Fruit fly (Drosophila melanogaster) whole organism, embryonic: ENCODE data around the gene CG6136.

Source experiments
- ATbp ChIP-seq: fragments of 200-800 bp; sonication (Bioruptor generic); optimal IDR thresholded peaks from 2 replicates; lab custom pipeline; 2017; ENCODE audit warnings: missing biosample characterization, mild to moderate bottlenecking, missing genetic modification characterization, missing genetic modification reagents
- Atf3 ChIP-seq: fragments of 200-800 bp; sonication (Bioruptor generic); optimal IDR thresholded peaks from 3 replicates; lab custom pipeline; 2016; ENCODE audit warnings: missing biosample characterization, missing genetic modification characterization
- Bdp1 ChIP-seq: fragments of 200-800 bp; sonication (Bioruptor generic); optimal IDR thresholded peaks from 3 replicates; lab custom pipeline; 2016; ENCODE audit warnings: missing biosample characterization, missing genetic modification characterization
- CG10565 ChIP-seq: fragments of 200-800 bp; sonication (Bioruptor generic); optimal IDR thresholded peaks from 3 replicates; lab custom pipeline; 2016; ENCODE audit warnings: missing biosample characterization, mild to moderate bottlenecking, missing genetic modification characterization
- CG11560 ChIP-seq: fragments of 200-800 bp; sonication (Bioruptor generic); IDR thresholded peaks from 3 replicates; pipeline ENCODE4 v1.3.6; 2022; ENCODE audit warnings: missing biosample characterization, missing genetic modification characterization
- CG12155 ChIP-seq: fragments of 200-800 bp; sonication (Bioruptor generic); optimal IDR thresholded peaks from 3 replicates; lab custom pipeline; 2016; ENCODE audit warnings: missing biosample characterization, missing genetic modification characterization
- CG1233 ChIP-seq: fragments of 200-800 bp; sonication (Bioruptor generic); optimal IDR thresholded peaks from 4 replicates; lab custom pipeline; 2018; ENCODE audit warnings: missing biosample characterization, mild to moderate bottlenecking, missing genetic modification characterization
- CG13775 ChIP-seq: fragments of 200-800 bp; sonication (Bioruptor generic); optimal IDR thresholded peaks from 3 replicates; lab custom pipeline; 2017; ENCODE audit warnings: missing biosample characterization, mild to moderate bottlenecking, missing genetic modification characterization
- CG1603 ChIP-seq: fragments of 200-800 bp; sonication (Bioruptor generic); optimal IDR thresholded peaks from 2 replicates; lab custom pipeline; 2019; ENCODE audit warnings: missing biosample characterization, mild to moderate bottlenecking, missing genetic modification characterization, moderate library complexity
- CG1647 ChIP-seq: fragments of 200-800 bp; sonication (Bioruptor generic); optimal IDR thresholded peaks from 3 replicates; lab custom pipeline; 2016; ENCODE audit warnings: missing biosample characterization, missing genetic modification characterization
- CG2120 ChIP-seq: fragments of 200-800 bp; sonication (Bioruptor generic); optimal IDR thresholded peaks from 3 replicates; lab custom pipeline; 2016; ENCODE audit warnings: missing biosample characterization, missing genetic modification characterization
- CG2678 ChIP-seq: fragments of 200-800 bp; sonication (Bioruptor generic); optimal IDR thresholded peaks from 3 replicates; lab custom pipeline; 2019; ENCODE audit warnings: missing biosample characterization, mild to moderate bottlenecking, missing genetic modification characterization, moderate library complexity
- CG30403 ChIP-seq: fragments of 200-800 bp; sonication (Bioruptor generic); optimal IDR thresholded peaks from 3 replicates; lab custom pipeline; 2016; ENCODE audit warnings: missing biosample characterization, missing genetic modification characterization
- CG3838 ChIP-seq: fragments of 200-800 bp; sonication (Bioruptor generic); optimal IDR thresholded peaks from 3 replicates; lab custom pipeline; 2016; ENCODE audit warnings: missing biosample characterization, missing genetic modification characterization
- CG3847 ChIP-seq: fragments of 200-800 bp; sonication (Bioruptor generic); IDR thresholded peaks from 2 replicates; pipeline ENCODE4 v1.3.6; 2022; ENCODE audit warnings: missing biosample characterization, missing genetic modification characterization
- CG4730 ChIP-seq: fragments of 200-800 bp; sonication (Bioruptor generic); IDR thresholded peaks from 2 replicates; pipeline ENCODE4 v1.3.6; 2022; ENCODE audit warnings: missing biosample characterization, missing genetic modification characterization
- CG6689 ChIP-seq: fragments of 200-800 bp; sonication (Bioruptor generic); IDR thresholded peaks from 2 replicates; pipeline ENCODE4 v1.3.6; 2022; ENCODE audit warnings: missing biosample characterization, missing genetic modification characterization
- CG6813 ChIP-seq: fragments of 200-800 bp; sonication (Bioruptor generic); optimal IDR thresholded peaks from 2 replicates; lab custom pipeline; 2017; ENCODE audit warnings: missing biosample characterization, missing genetic modification characterization, mild to moderate bottlenecking, moderate library complexity, missing genetic modification reagents
- CG9817 ChIP-seq: fragments of 200-800 bp; sonication (Bioruptor generic); optimal IDR thresholded peaks from 2 replicates; lab custom pipeline; 2018; ENCODE audit warnings: missing biosample characterization, mild to moderate bottlenecking, missing genetic modification characterization, moderate library complexity
- Chrac-16 ChIP-seq: fragments of 200-800 bp; sonication (Bioruptor generic); optimal IDR thresholded peaks from 3 replicates; lab custom pipeline; 2016; ENCODE audit warnings: missing biosample characterization, missing genetic modification characterization
- CoRest ChIP-seq: fragments of 200-800 bp; sonication (Bioruptor generic); optimal IDR thresholded peaks from 3 replicates; lab custom pipeline; 2018; ENCODE audit warnings: missing biosample characterization, mild to moderate bottlenecking, missing genetic modification characterization, moderate library complexity
- E2f2 ChIP-seq: fragments of 200-800 bp; sonication (Bioruptor generic); IDR thresholded peaks from 2 replicates; pipeline ENCODE4 v1.3.6; 2022; ENCODE audit warnings: missing biosample characterization, missing genetic modification characterization
- Fer1 ChIP-seq: fragments of 200-800 bp; sonication (Bioruptor generic); optimal IDR thresholded peaks from 2 replicates; lab custom pipeline; 2017; ENCODE audit warnings: missing biosample characterization, mild to moderate bottlenecking, missing genetic modification characterization
- Fer3 ChIP-seq: fragments of 200-800 bp; sonication (Bioruptor generic); optimal IDR thresholded peaks from 2 replicates; lab custom pipeline; 2018; ENCODE audit warnings: missing biosample characterization, mild to moderate bottlenecking, missing genetic modification characterization, moderate library complexity
- HHEX ChIP-seq: fragments of 200-800 bp; sonication (Bioruptor generic); optimal IDR thresholded peaks from 3 replicates; lab custom pipeline; 2017; ENCODE audit warnings: missing biosample characterization, mild to moderate bottlenecking, missing genetic modification characterization, missing genetic modification reagents
- Hmr ChIP-seq: fragments of 200-800 bp; sonication (Bioruptor generic); optimal IDR thresholded peaks from 3 replicates; lab custom pipeline; 2017; ENCODE audit warnings: mild to moderate bottlenecking, missing biosample characterization, missing genetic modification reagents, missing genetic modification characterization
- Hr51 ChIP-seq, 2 experiments: fragments of 200-800 bp; sonication (Bioruptor generic); optimal IDR thresholded peaks; 2 replicates in 1 of 2; 3 replicates in 1 of 2; lab custom pipeline; 2016 to 2018; ENCODE audit warnings: missing biosample characterization in 2 of 2, missing genetic modification characterization in 2 of 2, mild to moderate bottlenecking in 1 of 2, moderate library complexity in 1 of 2
- NfI ChIP-seq: fragments of 200-800 bp; sonication (Bioruptor generic); optimal IDR thresholded peaks from 3 replicates; lab custom pipeline; 2018; ENCODE audit warnings: missing biosample characterization, mild to moderate bottlenecking, missing genetic modification characterization, moderate library complexity
- Rfx ChIP-seq: fragments of 200-800 bp; sonication (Bioruptor generic); IDR thresholded peaks from 2 replicates; pipeline ENCODE4 v1.3.6; 2022; ENCODE audit warnings: missing biosample characterization, missing genetic modification characterization
- Scr ChIP-seq: fragments of 200-800 bp; sonication (Bioruptor generic); IDR thresholded peaks from 2 replicates; pipeline ENCODE4 v1.3.6; 2022; ENCODE audit warnings: missing biosample characterization, missing genetic modification characterization; ENCODE audit not compliant: partially characterized antibody
- Xbp1 ChIP-seq: fragments of 200-800 bp; sonication (Bioruptor generic); optimal IDR thresholded peaks from 3 replicates; lab custom pipeline; 2016; ENCODE audit warnings: missing biosample characterization, mild to moderate bottlenecking, missing genetic modification characterization
- YL-1 ChIP-seq: fragments of 200-800 bp; sonication (Bioruptor generic); optimal IDR thresholded peaks from 3 replicates; lab custom pipeline; 2017; ENCODE audit warnings: missing biosample characterization, mild to moderate bottlenecking, missing genetic modification characterization
- al ChIP-seq: fragments of 200-800 bp; sonication (Bioruptor generic); IDR thresholded peaks from 2 replicates; pipeline ENCODE4 v1.3.6; 2022; ENCODE audit warnings: missing biosample characterization, missing genetic modification characterization
- amos ChIP-seq: fragments of 200-800 bp; sonication (Bioruptor generic); IDR thresholded peaks from 2 replicates; pipeline ENCODE4 v1.3.6; 2022; ENCODE audit warnings: missing biosample characterization, missing genetic modification characterization; ENCODE audit not compliant: partially characterized antibody
- bcd ChIP-seq: fragments of 200-800 bp; sonication (Bioruptor generic); optimal IDR thresholded peaks from 2 replicates; lab custom pipeline; 2017; ENCODE audit warnings: missing biosample characterization, mild to moderate bottlenecking, missing genetic modification characterization
- bsh ChIP-seq, 2 experiments: fragments of 200-800 bp; sonication (Bioruptor generic); optimal IDR thresholded peaks; 2 replicates each; lab custom pipeline; 2017 to 2018; ENCODE audit warnings: mild to moderate bottlenecking in 2 of 2, missing biosample characterization in 2 of 2, missing genetic modification characterization in 2 of 2, moderate library complexity in 1 of 2
- caup ChIP-seq: fragments of 200-800 bp; sonication (Bioruptor generic); optimal IDR thresholded peaks from 3 replicates; lab custom pipeline; 2017; ENCODE audit warnings: missing biosample characterization, mild to moderate bottlenecking, missing genetic modification characterization, moderate library complexity; ENCODE audit not compliant: severe bottlenecking
- chn ChIP-seq: fragments of 200-800 bp; sonication (Bioruptor generic); optimal IDR thresholded peaks from 2 replicates; lab custom pipeline; 2016; ENCODE audit warnings: missing biosample characterization, missing genetic modification characterization
- disco-r ChIP-seq: fragments of 200-800 bp; sonication (Bioruptor generic); optimal IDR thresholded peaks from 2 replicates; lab custom pipeline; 2016; ENCODE audit warnings: missing biosample characterization, missing genetic modification characterization
- dmrt11E ChIP-seq: fragments of 200-800 bp; sonication (Bioruptor generic); optimal IDR thresholded peaks from 3 replicates; lab custom pipeline; 2018; ENCODE audit warnings: missing biosample characterization, mild to moderate bottlenecking, missing genetic modification characterization, moderate library complexity
- ems ChIP-seq: fragments of 200-800 bp; sonication (Bioruptor generic); optimal IDR thresholded peaks from 3 replicates; lab custom pipeline; 2016; ENCODE audit warnings: missing biosample characterization, missing genetic modification characterization
- gem ChIP-seq: fragments of 200-800 bp; sonication (Bioruptor generic); optimal IDR thresholded peaks from 2 replicates; lab custom pipeline; 2019; ENCODE audit warnings: missing biosample characterization, mild to moderate bottlenecking, missing genetic modification characterization, moderate library complexity
- mam ChIP-seq: fragments of 200-800 bp; sonication (Bioruptor generic); optimal IDR thresholded peaks from 3 replicates; lab custom pipeline; 2016; ENCODE audit warnings: missing biosample characterization, missing genetic modification characterization
- org-1 ChIP-seq: fragments of 200-800 bp; sonication (Bioruptor generic); optimal IDR thresholded peaks from 2 replicates; lab custom pipeline; 2017; ENCODE audit warnings: missing biosample characterization, missing genetic modification characterization
- pho ChIP-seq: fragments of 200-800 bp; sonication (Bioruptor generic); optimal IDR thresholded peaks from 2 replicates; lab custom pipeline; 2016; ENCODE audit warnings: missing biosample characterization, missing genetic modification characterization
- row ChIP-seq: fragments of 200-800 bp; sonication (Bioruptor generic); IDR thresholded peaks from 3 replicates; pipeline ENCODE4 v1.3.6; 2022; ENCODE audit warnings: missing biosample characterization, missing genetic modification characterization
- schlank ChIP-seq: fragments of 200-800 bp; sonication (Bioruptor generic); optimal IDR thresholded peaks from 2 replicates; lab custom pipeline; 2018; ENCODE audit warnings: missing biosample characterization, mild to moderate bottlenecking, missing genetic modification characterization
- slbo ChIP-seq: fragments of 200-800 bp; sonication (Bioruptor generic); IDR thresholded peaks from 2 replicates; pipeline ENCODE4 v1.3.6; 2022; ENCODE audit warnings: missing biosample characterization, missing genetic modification characterization
- trem ChIP-seq: fragments of 200-800 bp; optimal IDR thresholded peaks from 3 replicates; lab custom pipeline; 2019; ENCODE audit warnings: missing biosample characterization, mild to moderate bottlenecking, missing genetic modification characterization, moderate library complexity
- zen2 ChIP-seq: fragments of 200-800 bp; sonication (Bioruptor generic); IDR thresholded peaks from 3 replicates; pipeline ENCODE4 v1.3.6; 2022; ENCODE audit warnings: missing biosample characterization, missing genetic modification characterization; ENCODE audit not compliant: partially characterized antibody

The CG6136 gene

dm6 chr3R:15347822-15348221, 24.2 kb downstream of the CG6136 start, which contains the start of the genes CG42726 and CG42727 (continued):
- no peak for TF ChIP-seq ATbp (GFP tag; lab: Kevin White, UChicago)
- TF ChIP-seq mam (GFP tag; lab: Kevin White, UChicago), result peak; percentile 33
- TF ChIP-seq row (GFP tag; lab: Robert Waterston, UW), result peak; percentile 76
- peak; percentile 58; the same call in 1 of the 2 replicates for TF ChIP-seq slbo (GFP tag; lab: Robert Waterston, UW)
- peak; percentile 21 for TF ChIP-seq YL-1 (GFP tag; lab: Kevin White, UChicago)
- TF ChIP-seq CoRest (tag; lab: Kevin White, UChicago), result peak; percentile 22
- peak; percentile 36 for TF ChIP-seq NfI
- peak; percentile 38; the same call in 1 of the 2 replicates for TF ChIP-seq CG6689 (GFP tag; lab: Robert Waterston, UW)
- TF ChIP-seq CG10565 (GFP tag; lab: Kevin White, UChicago), result no peak
- peak; percentile 9 for TF ChIP-seq dmrt11E (tag; lab: Kevin White, UChicago)
- TF ChIP-seq HHEX (GFP tag; lab: Kevin White, UChicago), result no peak
- peak; percentile 45 for TF ChIP-seq CG1603 (tag; lab: Kevin White, UChicago)
- no peak for TF ChIP-seq chn
- no peak for TF ChIP-seq Hr51 (GFP tag; optimal IDR thresholded peaks at IDR 0.05; lab: Kevin White, UChicago)
- TF ChIP-seq bsh (GFP tag; optimal IDR thresholded peaks at IDR 0.05; lab: Kevin White, UChicago), result peak in 1 of 2 experiments; percentile 32
- peak; percentile 54 for TF ChIP-seq gem (tag; lab: Kevin White, UChicago)
- peak; percentile 1 for TF ChIP-seq CG1647 (GFP tag; lab: Kevin White, UChicago)
- peak; percentile 15 for TF ChIP-seq Bdp1
- peak; percentile 50; the same call in 1 of the 2 replicates for TF ChIP-seq Rfx (GFP tag; lab: Robert Waterston, UW)
- TF ChIP-seq trem, result peak; percentile 24
- TF ChIP-seq CG3847 (GFP tag; lab: Robert Waterston, UW), result peak; percentile 18; the same call in 1 of the 2 replicates
- peak; percentile 50 for TF ChIP-seq Fer1 (GFP tag; lab: Kevin White, UChicago)
- no peak for TF ChIP-seq bcd (GFP tag; lab: Kevin White, UChicago)
- TF ChIP-seq Chrac-16 (GFP tag; lab: Kevin White, UChicago), result peak; percentile 25
- TF ChIP-seq ems (GFP tag; lab: Kevin White, UChicago), result peak; percentile 52
- TF ChIP-seq al (GFP tag; lab: Robert Waterston, UW), result no peak
- peak; percentile 20 for TF ChIP-seq CG12155 (GFP tag; lab: Kevin White, UChicago)
- TF ChIP-seq disco-r (GFP tag; lab: Kevin White, UChicago), result no peak
- TF ChIP-seq CG2678 (tag; lab: Kevin White, UChicago), result peak; percentile 43
- TF ChIP-seq pho (GFP tag; lab: Kevin White, UChicago), result no peak
- no peak for TF ChIP-seq schlank (tag; lab: Kevin White, UChicago)
- no peak for TF ChIP-seq Atf3 (GFP tag; lab: Kevin White, UChicago)
- no peak for TF ChIP-seq Scr (GFP tag; lab: Robert Waterston, UW)
- peak; percentile 17 for TF ChIP-seq Hmr
- TF ChIP-seq CG4730 (GFP tag; lab: Robert Waterston, UW), result 0 out of 2 replicates have a peak, but pooled peaks have one; percentile 19
- TF ChIP-seq caup (GFP tag; lab: Kevin White, UChicago), result peak; percentile 30
- TF ChIP-seq CG30403, result peak; percentile 45
- TF ChIP-seq zen2, result no peak
- no peak for TF ChIP-seq org-1
- TF ChIP-seq CG6813 (GFP tag; lab: Kevin White, UChicago), result no peak
- peak; percentile 16; the same call in 1 of the 2 replicates for TF ChIP-seq E2f2 (GFP tag; lab: Robert Waterston, UW)
- peak; percentile 8 for TF ChIP-seq CG1233 (GFP tag; lab: Kevin White, UChicago)
- TF ChIP-seq amos, result no peak
- peak; percentile 2 for TF ChIP-seq CG3838 (GFP tag; lab: Kevin White, UChicago)
- TF ChIP-seq CG9817, result peak; percentile 40
- TF ChIP-seq CG11560 (tag; lab: Robert Waterston, UW), result no peak
- TF ChIP-seq CG13775 (GFP tag; lab: Kevin White, UChicago), result peak; percentile 14
- peak; percentile 37 for TF ChIP-seq Xbp1 (GFP tag; lab: Kevin White, UChicago)
- TF ChIP-seq Fer3 (tag; lab: Kevin White, UChicago), result peak; percentile 6
- peak; percentile 62 for TF ChIP-seq CG2120
